Worm (Caenorhabditis elegans): ENCODE data around the gene nhr-229.

Gene nhr-229

ce11 chrIV:16995425-16995824, 35.0 kb downstream of the nhr-229 start, which contains the start of gene rom-4:
TSS of gene rom-4 (plus strand) at chrIV:16995822.
- no peak for TF ChIP-seq hlh-4 (tag; optimal IDR thresholded peaks at IDR 0.05)
- TF ChIP-seq snpc-4 (tag; optimal IDR thresholded peaks at IDR 0.05), result peak; percentile 61
- TF ChIP-seq unc-62 (GFP tag; optimal IDR thresholded peaks at IDR 0.05), result no peak
- TF ChIP-seq dsc-1 (tag; optimal IDR thresholded peaks at IDR 0.05), result peak; percentile 86
- peak; percentile 88 for TF ChIP-seq nhr-71 (tag; optimal IDR thresholded peaks at IDR 0.05)
- TF ChIP-seq isw-1 (GFP tag; IDR thresholded peaks at IDR 0.05), result peak; percentile 69
- no peak for TF ChIP-seq ceh-8 (GFP tag; optimal IDR thresholded peaks at IDR 0.05)
- peak; percentile 88 for TF ChIP-seq fkh-4 (tag; optimal IDR thresholded peaks at IDR 0.05; ENCODE audit: borderline replicate concordance)
- TF ChIP-seq elt-2 (tag; optimal IDR thresholded peaks at IDR 0.05), result no peak
- TF ChIP-seq alr-1 (tag; optimal IDR thresholded peaks at IDR 0.05; ENCODE audit: borderline replicate concordance), result no peak
- TF ChIP-seq unc-30 (tag; optimal IDR thresholded peaks at IDR 0.05), result no peak
- TF ChIP-seq zag-1 (tag; optimal IDR thresholded peaks at IDR 0.05), result no peak
- peak; percentile 91 for TF ChIP-seq nhr-85 (tag)
- TF ChIP-seq C04F5.9 (tag; optimal IDR thresholded peaks at IDR 0.05), result peak; percentile 58
- TF ChIP-seq fkh-10 (GFP tag; optimal IDR thresholded peaks at IDR 0.05), result no peak
- TF ChIP-seq nhr-28 (tag; optimal IDR thresholded peaks at IDR 0.05), result no peak
- TF ChIP-seq pax-3 (tag; optimal IDR thresholded peaks at IDR 0.05), result peak; percentile 85
- TF ChIP-seq nhr-90 (tag; optimal IDR thresholded peaks at IDR 0.05; ENCODE audit: poor library complexity), result peak; percentile 91
- no peak for TF ChIP-seq nhr-84 (tag; optimal IDR thresholded peaks at IDR 0.05)
- peak; percentile 88 for TF ChIP-seq nhr-47 (tag; optimal IDR thresholded peaks at IDR 0.05)
- no peak for TF ChIP-seq elt-3 (tag; optimal IDR thresholded peaks at IDR 0.05)
- TF ChIP-seq tlp-1 (tag; optimal IDR thresholded peaks at IDR 0.05), result no peak
- TF ChIP-seq sup-37 (GFP tag; optimal IDR thresholded peaks at IDR 0.05), result peak; percentile 19
- TF ChIP-seq rnt-1 (tag; optimal IDR thresholded peaks at IDR 0.05), result peak; percentile 99
- TF ChIP-seq blmp-1 (tag; optimal IDR thresholded peaks at IDR 0.05), result peak; percentile 10
- TF ChIP-seq snu-23 (GFP tag; optimal IDR thresholded peaks at IDR 0.05), result peak; percentile 85
- TF ChIP-seq grh-1 (GFP tag; IDR thresholded peaks at IDR 0.05), result no peak; the same call in none of the 2 replicates
- no peak for TF ChIP-seq ets-5 (GFP tag; IDR thresholded peaks at IDR 0.05)
- TF ChIP-seq swsn-7 (tag; optimal IDR thresholded peaks at IDR 0.05), result peak; percentile 76
- peak; percentile 56 for TF ChIP-seq C16A3.4 (tag; optimal IDR thresholded peaks at IDR 0.05)
- peak; percentile 25; the same call in 1 of the 2 replicates for TF ChIP-seq ceh-88 (GFP tag; IDR thresholded peaks at IDR 0.05)
- no peak for TF ChIP-seq lin-14 (GFP tag; optimal IDR thresholded peaks at IDR 0.05)
- TF ChIP-seq F16B12.6 (tag; optimal IDR thresholded peaks at IDR 0.05), result peak; percentile 40
- no peak for TF ChIP-seq nhr-237 (tag; optimal IDR thresholded peaks at IDR 0.05)
- peak in 1 of 2 experiments; percentile 22 for TF ChIP-seq mdl-1 (tag; optimal IDR thresholded peaks at IDR 0.05)
- TF ChIP-seq lin-39 (tag; optimal IDR thresholded peaks at IDR 0.05), result peak; percentile 17
- no peak for TF ChIP-seq efl-3 (GFP tag; optimal IDR thresholded peaks at IDR 0.05)
- peak; percentile 51 for TF ChIP-seq skn-1 (tag; optimal IDR thresholded peaks at IDR 0.05)
- TF ChIP-seq irx-1 (tag; optimal IDR thresholded peaks at IDR 0.05), result peak; percentile 89
- TF ChIP-seq unc-98 (GFP tag; IDR thresholded peaks at IDR 0.05), result peak; percentile 91
- TF ChIP-seq tbx-2 (tag; optimal IDR thresholded peaks at IDR 0.05), result peak; percentile 88
- TF ChIP-seq egl-27 (tag; optimal IDR thresholded peaks at IDR 0.05), result no peak
- peak; percentile 93 to 96 (median 94) for TF ChIP-seq dpl-1 (GFP tag; optimal IDR thresholded peaks at IDR 0.05)
- peak; percentile 34 for TF ChIP-seq jun-1 (tag; optimal IDR thresholded peaks at IDR 0.05)
- peak; percentile 78 for TF ChIP-seq nhr-20 (tag; optimal IDR thresholded peaks at IDR 0.05)
- no peak for TF ChIP-seq aha-1 (tag; optimal IDR thresholded peaks at IDR 0.05)
- TF ChIP-seq lin-35 (GFP tag; optimal IDR thresholded peaks at IDR 0.05), result peak; percentile 97
- no peak for TF ChIP-seq sptf-1 (tag; optimal IDR thresholded peaks at IDR 0.05)
- TF ChIP-seq ceh-63 (GFP tag; optimal IDR thresholded peaks at IDR 0.05), result no peak
- peak; percentile 29 for TF ChIP-seq lin-13 (GFP tag; optimal IDR thresholded peaks at IDR 0.05)
- no peak for TF ChIP-seq ces-1 (GFP tag; optimal IDR thresholded peaks at IDR 0.05)
- TF ChIP-seq mab-9 (GFP tag; IDR thresholded peaks at IDR 0.05), result peak; percentile 61; the same call in 1 of the 2 replicates
- TF ChIP-seq lsy-2 (tag; optimal IDR thresholded peaks at IDR 0.05), result peak; percentile 79 to 80

Measured in whole organism, L1 larva.